Worm (Caenorhabditis elegans) whole organism, early embryonic: ENCODE data around the gene tex-2.

ENCODE experiments used
- F13C5.2 ChIP-seq: sonication (generic microtip); optimal IDR thresholded peaks from 2 replicates; lab custom pipeline; 2017; ENCODE audit warnings: mild to moderate bottlenecking, missing genetic modification characterization, inconsistent platforms, missing compliant biosample characterization
- ama-1 ChIP-seq: fragments of 150-350 bp; optimal IDR thresholded peaks from 2 replicates; lab custom pipeline; 2014
- ceh-13 ChIP-seq: fragments of 200-800 bp; sonication (Bioruptor generic); optimal IDR thresholded peaks from 2 replicates; lab custom pipeline; 2018; ENCODE audit warnings: mild to moderate bottlenecking, missing genetic modification characterization, missing compliant biosample characterization
- flt-1 ChIP-seq: fragments of 200-800 bp; sonication (Bioruptor generic); IDR thresholded peaks from 2 replicates; pipeline ENCODE4 v1.3.6; 2022; ENCODE audit warnings: missing genetic modification characterization, missing compliant biosample characterization
- pes-1 ChIP-seq: fragments of 200-800 bp; sonication (Bioruptor generic); IDR thresholded peaks from 2 replicates; pipeline ENCODE4 v1.3.6; 2022; ENCODE audit warnings: missing genetic modification reagents, missing genetic modification characterization, missing compliant biosample characterization
- sea-1 ChIP-seq: fragments of 200-800 bp; sonication (Bioruptor generic); conservative IDR thresholded peaks from 2 replicates; pipeline ENCODE4 v1.3.6; 2022; ENCODE audit warnings: missing genetic modification characterization, missing compliant biosample characterization
- tbx-11 ChIP-seq: fragments of 200-800 bp; sonication (Bioruptor generic); IDR thresholded peaks from 2 replicates; pipeline ENCODE4 v1.3.6; 2022; ENCODE audit warnings: missing genetic modification characterization, missing compliant biosample characterization
- tbx-37 ChIP-seq: fragments of 200-800 bp; sonication (Bioruptor generic); conservative IDR thresholded peaks from 2 replicates; pipeline ENCODE4 v1.3.6; 2022; ENCODE audit warnings: missing genetic modification reagents, missing genetic modification characterization, missing compliant biosample characterization

- no peak for TF ChIP-seq pes-1 (GFP tag; lab: Robert Waterston, UW)
- no peak for TF ChIP-seq ceh-13 (GFP tag; lab: Kevin White, UChicago)
- no peak for TF ChIP-seq ama-1 (lab: Kevin White, UChicago)
- TF ChIP-seq sea-1 = no peak
- no peak for TF ChIP-seq tbx-37 (GFP tag; lab: Robert Waterston, UW)
- TF ChIP-seq tbx-11 = no peak
- no peak for TF ChIP-seq F13C5.2 (tag; lab: Kevin White, UChicago)
- no peak for TF ChIP-seq flt-1 (GFP tag; lab: Robert Waterston, UW)
Observed at ce11 chrII:5827364-5827763, 46.0 kb downstream of the tex-2 start, which contains the start of gene tbc-2.
